Worm (Caenorhabditis elegans) whole organism, midembryonic: ENCODE data around the gene sre-15.

ENCODE experiments used
- T22C8.4 ChIP-seq: fragments of 200-800 bp; sonication (Bioruptor generic); IDR thresholded peaks from 2 replicates; pipeline ENCODE4 v1.3.6; 2022; ENCODE audit warnings: missing genetic modification characterization, missing compliant biosample characterization
- cog-1 ChIP-seq: sonication (generic microtip); optimal IDR thresholded peaks from 2 replicates; lab custom pipeline; 2016; ENCODE audit warnings: missing genetic modification characterization, missing compliant biosample characterization
- klf-2 ChIP-seq: fragments of 200-800 bp; sonication (Bioruptor generic); conservative IDR thresholded peaks from 2 replicates; pipeline ENCODE4 v1.3.6; 2022; ENCODE audit warnings: missing genetic modification reagents, missing genetic modification characterization, missing compliant biosample characterization
- med-1 ChIP-seq: sonication (generic microtip); optimal IDR thresholded peaks from 2 replicates; lab custom pipeline; 2017; ENCODE audit warnings: missing genetic modification characterization, mild to moderate bottlenecking, missing compliant biosample characterization, antibody characterized with exemption, missing genetic modification reagents; ENCODE audit not compliant: insufficient read depth
- ref-1 ChIP-seq: fragments of 200-800 bp; sonication (Bioruptor generic); conservative IDR thresholded peaks from 2 replicates; pipeline ENCODE4 v1.3.6; 2022; ENCODE audit warnings: missing genetic modification reagents, missing genetic modification characterization, missing compliant biosample characterization
- tab-1 ChIP-seq: fragments of 200-800 bp; sonication (Bioruptor generic); IDR thresholded peaks from 2 replicates; pipeline ENCODE4 v1.3.6; 2022; ENCODE audit warnings: missing genetic modification characterization, missing compliant biosample characterization
- ztf-29 ChIP-seq: fragments of 200-800 bp; sonication (Bioruptor generic); IDR thresholded peaks from 2 replicates; pipeline ENCODE4 v1.3.6; 2022; ENCODE audit warnings: missing genetic modification reagents, missing genetic modification characterization, missing compliant biosample characterization

- TF ChIP-seq ztf-29 (GFP tag; lab: Robert Waterston, UW) (no peak), tab-1 (GFP tag; lab: Robert Waterston, UW) (no peak), ref-1 (GFP tag; lab: Robert Waterston, UW) (no peak), cog-1 (no peak), T22C8.4 (no peak), klf-2 (GFP tag; lab: Robert Waterston, UW) (no peak), med-1 (no peak)
These were observed 17.6 kb downstream of the sre-15 start, which contains the start of gene mlt-3 for ce11 chrIV:12227012-12227411.
